Fruit fly (Drosophila melanogaster) whole organism, embryonic: ENCODE data around the gene CG14194.

Experiments used
- Asciz ChIP-seq: fragments of 200-800 bp; sonication (Bioruptor generic); optimal IDR thresholded peaks from 2 replicates; lab custom pipeline; 2017; ENCODE audit warnings: missing biosample characterization, mild to moderate bottlenecking, missing genetic modification characterization, missing genetic modification reagents
- CG11398 ChIP-seq: fragments of 200-800 bp; sonication (Bioruptor generic); optimal IDR thresholded peaks from 2 replicates; lab custom pipeline; 2016; ENCODE audit warnings: missing biosample characterization, missing genetic modification characterization
- CG14965 ChIP-seq: fragments of 200-800 bp; sonication (Bioruptor generic); optimal IDR thresholded peaks from 2 replicates; lab custom pipeline; 2016; ENCODE audit warnings: missing biosample characterization, missing genetic modification characterization, borderline replicate concordance
- CG15479 ChIP-seq: fragments of 200-800 bp; sonication (Bioruptor generic); optimal IDR thresholded peaks from 3 replicates; lab custom pipeline; 2019; ENCODE audit warnings: missing biosample characterization, mild to moderate bottlenecking, missing genetic modification characterization, moderate library complexity
- CG1603 ChIP-seq: fragments of 200-800 bp; sonication (Bioruptor generic); optimal IDR thresholded peaks from 2 replicates; lab custom pipeline; 2019; ENCODE audit warnings: missing biosample characterization, mild to moderate bottlenecking, missing genetic modification characterization, moderate library complexity
- CG17328 ChIP-seq: fragments of 200-800 bp; sonication (Bioruptor generic); IDR thresholded peaks from 2 replicates; pipeline ENCODE4 v1.3.6; 2022; ENCODE audit warnings: missing biosample characterization, missing genetic modification characterization
- CG1792 ChIP-seq: fragments of 200-800 bp; sonication (Bioruptor generic); optimal IDR thresholded peaks from 2 replicates; lab custom pipeline; 2016; ENCODE audit warnings: missing biosample characterization, missing genetic modification characterization
- CG43689 ChIP-seq: fragments of 200-800 bp; sonication (Bioruptor generic); IDR thresholded peaks from 2 replicates; pipeline ENCODE4 v1.3.6; 2022; ENCODE audit warnings: missing biosample characterization, missing genetic modification characterization
- CG4820 ChIP-seq: fragments of 200-800 bp; sonication (Bioruptor generic); optimal IDR thresholded peaks from 3 replicates; lab custom pipeline; 2016; ENCODE audit warnings: missing biosample characterization, missing genetic modification characterization
- CG5180 ChIP-seq: fragments of 200-800 bp; sonication (Bioruptor generic); optimal IDR thresholded peaks from 3 replicates; lab custom pipeline; 2017; ENCODE audit warnings: missing biosample characterization, missing genetic modification characterization, mild to moderate bottlenecking, moderate library complexity, missing genetic modification reagents
- CG5953 ChIP-seq: fragments of 200-800 bp; sonication (Bioruptor generic); IDR thresholded peaks from 2 replicates; pipeline ENCODE4 v1.3.6; 2022; ENCODE audit warnings: missing biosample characterization, missing genetic modification characterization
- CG6654 ChIP-seq: fragments of 200-800 bp; sonication (Bioruptor generic); optimal IDR thresholded peaks from 2 replicates; lab custom pipeline; 2017; ENCODE audit warnings: missing biosample characterization, mild to moderate bottlenecking, missing genetic modification characterization
- CG7963 ChIP-seq: fragments of 200-800 bp; sonication (Bioruptor generic); IDR thresholded peaks from 3 replicates; pipeline ENCODE4 v1.3.6; 2022; ENCODE audit warnings: missing biosample characterization, missing genetic modification characterization; ENCODE audit not compliant: partially characterized antibody
- CG8924 ChIP-seq: fragments of 200-800 bp; optimal IDR thresholded peaks from 3 replicates; lab custom pipeline; 2019; ENCODE audit warnings: missing biosample characterization, mild to moderate bottlenecking, missing genetic modification characterization, moderate library complexity
- CHES-1-like ChIP-seq: fragments of 200-800 bp; sonication (Bioruptor generic); optimal IDR thresholded peaks from 2 replicates; lab custom pipeline; 2016; ENCODE audit warnings: missing biosample characterization, missing genetic modification characterization
- D19B ChIP-seq: fragments of 200-800 bp; sonication (Bioruptor generic); optimal IDR thresholded peaks from 2 replicates; lab custom pipeline; 2017; ENCODE audit warnings: missing biosample characterization, mild to moderate bottlenecking, missing genetic modification characterization
- Dbx ChIP-seq: fragments of 200-800 bp; sonication (Bioruptor generic); IDR thresholded peaks from 3 replicates; pipeline ENCODE4 v1.3.6; 2022; ENCODE audit warnings: missing biosample characterization, missing genetic modification characterization
- Deaf1 ChIP-seq: fragments of 200-800 bp; optimal IDR thresholded peaks from 3 replicates; lab custom pipeline; 2019; ENCODE audit warnings: missing biosample characterization, mild to moderate bottlenecking, missing genetic modification characterization, moderate library complexity
- Doc3 ChIP-seq: fragments of 200-800 bp; sonication (Bioruptor generic); IDR thresholded peaks from 3 replicates; pipeline ENCODE4 v1.3.6; 2022; ENCODE audit warnings: missing biosample characterization, missing genetic modification characterization; ENCODE audit not compliant: partially characterized antibody
- Elba2 ChIP-seq: fragments of 200-800 bp; sonication (Bioruptor generic); optimal IDR thresholded peaks from 3 replicates; lab custom pipeline; 2016; ENCODE audit warnings: missing biosample characterization, missing genetic modification characterization
- Ets97D ChIP-seq: fragments of 200-800 bp; sonication (Bioruptor generic); optimal IDR thresholded peaks from 3 replicates; lab custom pipeline; 2016; ENCODE audit warnings: missing biosample characterization, missing genetic modification characterization
- Jarid2 ChIP-seq: fragments of 200-800 bp; sonication (Bioruptor generic); optimal IDR thresholded peaks from 3 replicates; lab custom pipeline; 2017; ENCODE audit warnings: mild to moderate bottlenecking, missing biosample characterization, missing genetic modification reagents, missing genetic modification characterization
- Rx ChIP-seq: fragments of 200-800 bp; sonication (Bioruptor generic); IDR thresholded peaks from 2 replicates; pipeline ENCODE4 v1.3.6; 2022; ENCODE audit warnings: missing biosample characterization, missing genetic modification characterization
- bigmax ChIP-seq: fragments of 200-800 bp; sonication (Bioruptor generic); optimal IDR thresholded peaks from 2 replicates; lab custom pipeline; 2018; ENCODE audit warnings: missing biosample characterization, mild to moderate bottlenecking, missing genetic modification characterization
- btn ChIP-seq: fragments of 200-800 bp; sonication (Bioruptor generic); optimal IDR thresholded peaks from 2 replicates; lab custom pipeline; 2016; ENCODE audit warnings: missing biosample characterization, missing genetic modification characterization
- cato ChIP-seq: fragments of 200-800 bp; sonication (Bioruptor generic); optimal IDR thresholded peaks from 2 replicates; lab custom pipeline; 2016; ENCODE audit warnings: missing biosample characterization, missing genetic modification characterization, borderline replicate concordance
- chinmo ChIP-seq: fragments of 200-800 bp; sonication (Bioruptor generic); IDR thresholded peaks from 4 replicates; pipeline ENCODE4 v1.3.6; 2022; ENCODE audit warnings: missing biosample characterization, missing genetic modification characterization; ENCODE audit not compliant: partially characterized antibody
- dm ChIP-seq: fragments of 200-800 bp; sonication (Bioruptor generic); optimal IDR thresholded peaks from 3 replicates; lab custom pipeline; 2016; ENCODE audit warnings: missing biosample characterization, missing genetic modification characterization
- gt ChIP-seq: fragments of 200-800 bp; sonication (Bioruptor generic); IDR thresholded peaks from 2 replicates; pipeline ENCODE4 v1.3.6; 2022; ENCODE audit warnings: missing biosample characterization, missing genetic modification characterization
- insv ChIP-seq, 2 experiments: fragments of 200-800 bp; sonication (Bioruptor generic); optimal IDR thresholded peaks; 3 replicates each; lab custom pipeline; 2016 to 2018; ENCODE audit warnings: missing biosample characterization in 2 of 2, missing genetic modification characterization in 2 of 2
- ken ChIP-seq: fragments of 200-800 bp; sonication (Bioruptor generic); IDR thresholded peaks from 3 replicates; pipeline ENCODE4 v1.3.6; 2022; ENCODE audit warnings: missing biosample characterization, missing genetic modification characterization
- lbe ChIP-seq: fragments of 200-800 bp; sonication (Bioruptor generic); optimal IDR thresholded peaks from 2 replicates; lab custom pipeline; 2016; ENCODE audit warnings: missing biosample characterization, mild to moderate bottlenecking, missing genetic modification characterization
- psq ChIP-seq: fragments of 200-800 bp; sonication (Bioruptor generic); optimal IDR thresholded peaks from 2 replicates; lab custom pipeline; 2017; ENCODE audit warnings: missing biosample characterization, missing genetic modification characterization
- schlank ChIP-seq: fragments of 200-800 bp; sonication (Bioruptor generic); optimal IDR thresholded peaks from 2 replicates; lab custom pipeline; 2018; ENCODE audit warnings: missing biosample characterization, mild to moderate bottlenecking, missing genetic modification characterization
- sna ChIP-seq: fragments of 200-800 bp; sonication (Bioruptor generic); IDR thresholded peaks from 2 replicates; pipeline ENCODE4 v1.3.6; 2022; ENCODE audit warnings: missing biosample characterization, missing genetic modification characterization; ENCODE audit not compliant: partially characterized antibody
- sqz ChIP-seq: fragments of 200-800 bp; sonication (Bioruptor generic); optimal IDR thresholded peaks from 3 replicates; lab custom pipeline; 2018; ENCODE audit warnings: missing biosample characterization, mild to moderate bottlenecking, missing genetic modification characterization
- vvl ChIP-seq: fragments of 200-800 bp; sonication (Bioruptor generic); IDR thresholded peaks from 2 replicates; pipeline ENCODE4 v1.3.6; 2022; ENCODE audit warnings: missing biosample characterization, missing genetic modification characterization
- yki ChIP-seq: fragments of >200 bp; optimal IDR thresholded peaks from 3 replicates; lab custom pipeline; 2018
- zen ChIP-seq: fragments of 200-800 bp; sonication (Bioruptor generic); optimal IDR thresholded peaks from 3 replicates; lab custom pipeline; 2018; ENCODE audit warnings: missing biosample characterization, mild to moderate bottlenecking, missing genetic modification characterization, moderate library complexity

CG14194 gene

dm6 chrX:19189903-19190302 lies 3.5 kb upstream of the CG14194 start, which contains the start of gene HP1D3csd (continued):
- TF ChIP-seq Dbx (GFP tag; lab: Robert Waterston, UW) (no peak), CG1603 (tag; lab: Kevin White, UChicago) (no peak), Deaf1 (tag; lab: Kevin White, UChicago) (no peak), D19B (no peak), ken (GFP tag; lab: Robert Waterston, UW) (no peak), CG6654 (GFP tag; lab: Kevin White, UChicago) (peak; percentile 98), Asciz (GFP tag; lab: Kevin White, UChicago) (no peak), chinmo (GFP tag; lab: Robert Waterston, UW) (0 out of 4 replicates have a peak, but pooled peaks have one; percentile 47), CG17328 (GFP tag; lab: Robert Waterston, UW) (no peak), Ets97D (GFP tag; lab: Kevin White, UChicago) (peak; percentile 79), CG5180 (GFP tag; lab: Kevin White, UChicago) (no peak), vvl (GFP tag; lab: Robert Waterston, UW) (peak; percentile 65; the same call in 1 of the 2 replicates), CG15479 (GFP tag; lab: Kevin White, UChicago) (no peak), sqz (GFP tag; lab: Kevin White, UChicago) (peak; percentile 39), CG1792 (GFP tag; lab: Kevin White, UChicago) (no peak), CG7963 (GFP tag; lab: Robert Waterston, UW) (no peak), CG8924 (tag; lab: Kevin White, UChicago) (no peak), CG5953 (GFP tag; lab: Robert Waterston, UW) (no peak), schlank (tag; lab: Kevin White, UChicago) (no peak), CG43689 (GFP tag; lab: Robert Waterston, UW) (no peak), lbe (GFP tag; lab: Kevin White, UChicago) (no peak), btn (GFP tag; lab: Kevin White, UChicago) (no peak), CG11398 (GFP tag; lab: Kevin White, UChicago) (no peak), Doc3 (GFP tag; lab: Robert Waterston, UW) (no peak), gt (GFP tag; lab: Robert Waterston, UW) (no peak), yki (lab: Kevin White, UChicago) (no peak), sna (GFP tag; lab: Robert Waterston, UW) (no peak), psq (GFP tag; lab: Kevin White, UChicago) (no peak), CG14965 (GFP tag; lab: Kevin White, UChicago) (no peak), bigmax (GFP tag; lab: Kevin White, UChicago) (no peak), cato (GFP tag; lab: Kevin White, UChicago) (no peak), Jarid2 (GFP tag; lab: Kevin White, UChicago) (no peak), dm (GFP tag; lab: Kevin White, UChicago) (no peak), Rx (GFP tag; lab: Robert Waterston, UW) (no peak), CG4820 (GFP tag; lab: Kevin White, UChicago) (no peak), zen (peak; percentile 5)

- TF ChIP-seq insv (GFP tag; optimal IDR thresholded peaks at IDR 0.05; lab: Kevin White, UChicago) (peak in 1 of 2 experiments; percentile 68), Elba2 (GFP tag; lab: Kevin White, UChicago) (peak; percentile 82), CHES-1-like (no peak)
- TF ChIP-seq, all 482 proteins: peak for 2
Observed at dm6 chrX:19191050-19191449, 2.3 kb upstream of the CG14194 start.
